Worm (Caenorhabditis elegans): ENCODE data around the gene B0244.17.

The B0244.17 gene

DNA sequence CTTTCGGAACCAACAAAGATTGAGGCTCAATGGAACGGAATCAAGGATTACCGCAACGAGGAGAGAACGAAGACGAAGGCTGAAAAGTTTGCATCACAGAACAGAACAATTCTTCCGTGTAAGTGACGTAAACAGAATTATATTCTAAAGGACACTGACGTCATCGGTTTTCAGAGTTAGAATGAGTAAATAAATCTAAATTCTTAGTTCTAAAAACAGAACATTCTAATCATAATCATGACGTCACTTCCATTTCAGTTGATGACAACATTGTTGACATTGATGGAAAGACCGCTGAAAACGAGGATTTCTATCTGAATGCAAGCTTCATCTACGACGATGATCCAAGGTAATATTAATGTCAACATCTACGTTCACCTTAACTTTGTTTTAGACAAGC lies 31.0 kb downstream of the B0244.17 start (continued):
- no peak for TF ChIP-seq ets-5 (GFP tag; IDR thresholded peaks at IDR 0.05)
- TF ChIP-seq F16B12.6 (tag; optimal IDR thresholded peaks at IDR 0.05), result no peak
- TF ChIP-seq pax-3 (tag; optimal IDR thresholded peaks at IDR 0.05), result peak; percentile 28
- no peak for TF ChIP-seq alr-1 (tag; optimal IDR thresholded peaks at IDR 0.05; ENCODE audit: borderline replicate concordance)
- no peak for TF ChIP-seq aha-1 (tag; optimal IDR thresholded peaks at IDR 0.05)
- no peak for TF ChIP-seq unc-98 (GFP tag; IDR thresholded peaks at IDR 0.05)
- no peak for TF ChIP-seq egl-13 (tag; optimal IDR thresholded peaks at IDR 0.05)
- TF ChIP-seq ceh-8 (GFP tag; optimal IDR thresholded peaks at IDR 0.05), result no peak
- no peak for TF ChIP-seq zag-1 (tag; optimal IDR thresholded peaks at IDR 0.05)

ce11 chrIII:5769726-5770235 lies 36.8 kb downstream of the B0244.17 start, which contains the start of gene cutl-23:
Gene cutl-23, plus strand, starts transcription at chrIII:5770185.
- no peak for TF ChIP-seq lin-13 (GFP tag; optimal IDR thresholded peaks at IDR 0.05)
- no peak for TF ChIP-seq alr-1 (tag; optimal IDR thresholded peaks at IDR 0.05; ENCODE audit: borderline replicate concordance)
- TF ChIP-seq nhr-12 (tag; optimal IDR thresholded peaks at IDR 0.05), result no peak
- TF ChIP-seq dpl-1 (GFP tag; optimal IDR thresholded peaks at IDR 0.05), result peak in 1 of 3 experiments; percentile 32
- no peak for TF ChIP-seq nhr-11 (tag; optimal IDR thresholded peaks at IDR 0.05)
- no peak for TF ChIP-seq aly-2 (tag; optimal IDR thresholded peaks at IDR 0.05)
- no peak for TF ChIP-seq tlp-1 (tag; optimal IDR thresholded peaks at IDR 0.05)
- no peak for TF ChIP-seq nhr-84 (tag; optimal IDR thresholded peaks at IDR 0.05)
- TF ChIP-seq nhr-77 (tag; optimal IDR thresholded peaks at IDR 0.05), result no peak
- peak; percentile 35 for TF ChIP-seq nhr-90 (tag; optimal IDR thresholded peaks at IDR 0.05; ENCODE audit: poor library complexity)
- TF ChIP-seq snu-23 (GFP tag; optimal IDR thresholded peaks at IDR 0.05), result no peak
- no peak for TF ChIP-seq egl-13 (tag; optimal IDR thresholded peaks at IDR 0.05)
- TF ChIP-seq vab-15 (tag; optimal IDR thresholded peaks at IDR 0.05), result no peak
- TF ChIP-seq egl-27 (tag; optimal IDR thresholded peaks at IDR 0.05), result no peak
- no peak for TF ChIP-seq nhr-47 (tag; optimal IDR thresholded peaks at IDR 0.05)
- TF ChIP-seq hpl-2 (GFP tag; optimal IDR thresholded peaks at IDR 0.05), result no peak
- no peak for TF ChIP-seq ama-1 (optimal IDR thresholded peaks at IDR 0.05)
- no peak for TF ChIP-seq Y116A8C.19 (tag; optimal IDR thresholded peaks at IDR 0.05; ENCODE audit: borderline replicate concordance)
- TF ChIP-seq F16B12.6 (tag; optimal IDR thresholded peaks at IDR 0.05), result no peak
- TF ChIP-seq hlh-17 (GFP tag; optimal IDR thresholded peaks at IDR 0.05; ENCODE audit: borderline replicate concordance), result no peak
- TF ChIP-seq mdl-1 (tag; optimal IDR thresholded peaks at IDR 0.05), result no peak
- peak; percentile 8 for TF ChIP-seq swsn-7 (tag; optimal IDR thresholded peaks at IDR 0.05)
- peak; percentile 32 for TF ChIP-seq rnt-1 (tag; optimal IDR thresholded peaks at IDR 0.05)
- no peak for TF ChIP-seq elt-2 (tag; optimal IDR thresholded peaks at IDR 0.05)
- TF ChIP-seq grh-1 (GFP tag; IDR thresholded peaks at IDR 0.05), result no peak
- TF ChIP-seq C34B4.2 (tag; optimal IDR thresholded peaks at IDR 0.05), result no peak
- TF ChIP-seq lin-35 (GFP tag; optimal IDR thresholded peaks at IDR 0.05), result peak; percentile 12 to 40
- TF ChIP-seq nhr-20 (tag; optimal IDR thresholded peaks at IDR 0.05), result no peak
- peak in 1 of 2 experiments; percentile 12 for TF ChIP-seq efl-1 (optimal IDR thresholded peaks at IDR 0.05)
- TF ChIP-seq efl-1 (GFP tag; optimal IDR thresholded peaks at IDR 0.05 in 1 of 2), result peak in 1 of 2 experiments; percentile 94
- TF ChIP-seq ces-1 (GFP tag; optimal IDR thresholded peaks at IDR 0.05), result no peak

- TF ChIP-seq ets-5 (GFP tag; IDR thresholded peaks at IDR 0.05) (no peak), unc-30 (tag; optimal IDR thresholded peaks at IDR 0.05) (no peak), lin-39 (tag; optimal IDR thresholded peaks at IDR 0.05) (no peak), dpl-1 (GFP tag; optimal IDR thresholded peaks at IDR 0.05) (no peak), fkh-4 (tag; optimal IDR thresholded peaks at IDR 0.05; ENCODE audit: borderline replicate concordance) (no peak), mef-2 (tag; optimal IDR thresholded peaks at IDR 0.05) (no peak), lin-35 (GFP tag; optimal IDR thresholded peaks at IDR 0.05) (no peak), ceh-8 (GFP tag; optimal IDR thresholded peaks at IDR 0.05) (no peak), C16A3.4 (tag; optimal IDR thresholded peaks at IDR 0.05) (no peak), nhr-85 (tag) (no peak), C04F5.9 (tag; optimal IDR thresholded peaks at IDR 0.05) (no peak), fkh-8 (tag; optimal IDR thresholded peaks at IDR 0.05) (no peak), F16B12.6 (tag; optimal IDR thresholded peaks at IDR 0.05) (no peak), lsy-2 (tag; optimal IDR thresholded peaks at IDR 0.05) (no peak), nhr-90 (tag; optimal IDR thresholded peaks at IDR 0.05; ENCODE audit: poor library complexity) (no peak), efl-1 (optimal IDR thresholded peaks at IDR 0.05) (no peak), efl-1 (GFP tag; optimal IDR thresholded peaks at IDR 0.05 in 1 of 2) (no peak), unc-130 (tag; optimal IDR thresholded peaks at IDR 0.05) (no peak), lin-15B (tag; optimal IDR thresholded peaks at IDR 0.05) (no peak), irx-1 (tag; optimal IDR thresholded peaks at IDR 0.05) (no peak)
Observed at ce11 chrIII:5782080-5782479, 49.1 kb downstream of the B0244.17 start.
